Worm (Caenorhabditis elegans) whole organism, young adult: ENCODE measurements around the gene nck-1.

Source experiments
- B0019.2 ChIP-seq: fragments of 200-800 bp; sonication (Bioruptor generic); conservative IDR thresholded peaks from 2 replicates; pipeline ENCODE4 v1.3.6; 2022; ENCODE audit warnings: missing genetic modification reagents, missing genetic modification characterization, missing compliant biosample characterization
- B0035.1 ChIP-seq: sonication (generic microtip); optimal IDR thresholded peaks from 2 replicates; lab custom pipeline; 2016; ENCODE audit warnings: missing genetic modification characterization, mild to moderate bottlenecking, missing compliant biosample characterization, missing genotype, missing genetic modification reagents
- B0261.1 ChIP-seq: sonication (generic microtip); optimal IDR thresholded peaks from 2 replicates; lab custom pipeline; 2016; ENCODE audit warnings: mild to moderate bottlenecking, missing genetic modification characterization, moderate library complexity, missing compliant biosample characterization
- C06A6.2 ChIP-seq: fragments of 200-800 bp; sonication (Bioruptor generic); conservative IDR thresholded peaks from 2 replicates; pipeline ENCODE4 v1.3.6; 2022; ENCODE audit warnings: missing genetic modification characterization, missing compliant biosample characterization
- C17E4.6 ChIP-seq: fragments of 200-800 bp; sonication (Bioruptor generic); IDR thresholded peaks from 2 replicates; pipeline ENCODE4 v1.3.6; 2022; ENCODE audit warnings: missing genetic modification reagents, missing genetic modification characterization, missing compliant biosample characterization
- F10E7.11 ChIP-seq: sonication (generic microtip); optimal IDR thresholded peaks from 2 replicates; lab custom pipeline; 2017; ENCODE audit warnings: mild to moderate bottlenecking, missing genetic modification characterization, moderate library complexity, missing compliant biosample characterization
- F33H1.4 ChIP-seq: fragments of 200-800 bp; sonication (Bioruptor generic); IDR thresholded peaks from 2 replicates; pipeline ENCODE4 v1.3.6; 2022; ENCODE audit warnings: missing genetic modification reagents, missing genetic modification characterization, missing compliant biosample characterization
- F37B4.10 ChIP-seq: fragments of 200-800 bp; sonication (Bioruptor generic); IDR thresholded peaks from 2 replicates; pipeline ENCODE4 v1.3.6; 2022; ENCODE audit warnings: missing genetic modification characterization, missing compliant biosample characterization
- F57A8.1 ChIP-seq: fragments of 200-800 bp; sonication (Bioruptor generic); optimal IDR thresholded peaks from 2 replicates; lab custom pipeline; 2018; ENCODE audit warnings: mild to moderate bottlenecking, missing genetic modification characterization, moderate library complexity, missing compliant biosample characterization
- K11D2.4 ChIP-seq: fragments of 200-800 bp; sonication (Bioruptor generic); IDR thresholded peaks from 2 replicates; pipeline ENCODE4 v1.3.6; 2022; ENCODE audit warnings: missing genetic modification reagents, missing genetic modification characterization, missing compliant biosample characterization
- K12H6.12 ChIP-seq: fragments of 200-800 bp; sonication (Bioruptor generic); optimal IDR thresholded peaks from 2 replicates; lab custom pipeline; 2018; ENCODE audit warnings: mild to moderate bottlenecking, missing genetic modification characterization, missing compliant biosample characterization
- T07F8.4 ChIP-seq: sonication (generic microtip); optimal IDR thresholded peaks from 2 replicates; lab custom pipeline; 2016; ENCODE audit warnings: mild to moderate bottlenecking, missing genetic modification characterization, moderate library complexity, missing compliant biosample characterization
- T26A5.8 ChIP-seq: sonication (generic microtip); optimal IDR thresholded peaks from 2 replicates; lab custom pipeline; 2016; ENCODE audit warnings: missing genetic modification characterization, missing compliant biosample characterization
- Y56A3A.18 ChIP-seq: fragments of 200-800 bp; sonication (Bioruptor generic); IDR thresholded peaks from 2 replicates; pipeline ENCODE4 v1.3.6; 2022; ENCODE audit warnings: missing genetic modification reagents, missing genetic modification characterization, missing compliant biosample characterization
- Y67H2A.10 ChIP-seq: fragments of 200-800 bp; sonication (Bioruptor generic); conservative IDR thresholded peaks from 2 replicates; pipeline ENCODE4 v1.3.6; 2022; ENCODE audit warnings: missing genetic modification reagents, missing genetic modification characterization, missing compliant biosample characterization
- Y95B8A.8 ChIP-seq: fragments of 200-800 bp; sonication (Bioruptor generic); IDR thresholded peaks from 2 replicates; pipeline ENCODE4 v1.3.6; 2022; ENCODE audit warnings: missing genetic modification reagents, missing genetic modification characterization, missing compliant biosample characterization
- ZK185.1 ChIP-seq: sonication (generic microtip); optimal IDR thresholded peaks from 2 replicates; lab custom pipeline; 2016; ENCODE audit warnings: mild to moderate bottlenecking, missing genetic modification characterization, missing compliant biosample characterization; ENCODE audit not compliant: poor library complexity, severe bottlenecking
- attf-3 ChIP-seq: fragments of 200-800 bp; sonication (Bioruptor generic); conservative IDR thresholded peaks from 2 replicates; pipeline ENCODE4 v1.3.6; 2022; ENCODE audit warnings: missing genetic modification reagents, missing genetic modification characterization, missing compliant biosample characterization
- attf-5 ChIP-seq: fragments of 200-800 bp; sonication (Bioruptor generic); optimal IDR thresholded peaks from 2 replicates; lab custom pipeline; 2018; ENCODE audit warnings: mild to moderate bottlenecking, missing genetic modification characterization, missing compliant biosample characterization
- attf-6 ChIP-seq: fragments of 200-800 bp; sonication (Bioruptor generic); IDR thresholded peaks from 2 replicates; pipeline ENCODE4 v1.3.6; 2022; ENCODE audit warnings: missing genetic modification reagents, missing genetic modification characterization, missing compliant biosample characterization
- ccch-3 ChIP-seq: fragments of 200-800 bp; sonication (Bioruptor generic); optimal IDR thresholded peaks from 2 replicates; lab custom pipeline; 2018; ENCODE audit warnings: mild to moderate bottlenecking, missing genetic modification characterization, missing compliant biosample characterization
- ceh-91 ChIP-seq: fragments of 200-800 bp; sonication (Bioruptor generic); IDR thresholded peaks from 2 replicates; pipeline ENCODE4 v1.3.6; 2022; ENCODE audit warnings: missing genetic modification reagents, missing genetic modification characterization, missing compliant biosample characterization
- chd-7 ChIP-seq: sonication (generic microtip); optimal IDR thresholded peaks from 2 replicates; lab custom pipeline; 2016; ENCODE audit warnings: mild to moderate bottlenecking, missing genetic modification characterization, moderate library complexity, missing compliant biosample characterization
- dox-1 ChIP-seq: fragments of 200-800 bp; sonication (Bioruptor generic); IDR thresholded peaks from 2 replicates; pipeline ENCODE4 v1.3.6; 2022; ENCODE audit warnings: missing genetic modification reagents, missing genetic modification characterization, missing compliant biosample characterization
- egrh-3 ChIP-seq: fragments of 200-800 bp; sonication (Bioruptor generic); IDR thresholded peaks from 2 replicates; pipeline ENCODE4 v1.3.6; 2022; ENCODE audit warnings: missing genetic modification reagents, missing genetic modification characterization, missing compliant biosample characterization
- ets-4 ChIP-seq: fragments of 200-800 bp; sonication (Bioruptor generic); optimal IDR thresholded peaks from 2 replicates; lab custom pipeline; 2018; ENCODE audit warnings: mild to moderate bottlenecking, missing genetic modification characterization, missing compliant biosample characterization
- fkh-3 ChIP-seq: sonication (generic microtip); optimal IDR thresholded peaks from 2 replicates; lab custom pipeline; 2016; ENCODE audit warnings: mild to moderate bottlenecking, missing genetic modification characterization, missing compliant biosample characterization
- gei-17 ChIP-seq: fragments of 200-800 bp; sonication (Bioruptor generic); optimal IDR thresholded peaks from 2 replicates; lab custom pipeline; 2018; ENCODE audit warnings: mild to moderate bottlenecking, missing genetic modification characterization, missing compliant biosample characterization
- hmg-1.2 ChIP-seq: fragments of 200-800 bp; sonication (Bioruptor generic); IDR thresholded peaks from 2 replicates; pipeline ENCODE4 v1.3.6; 2022; ENCODE audit warnings: missing genetic modification reagents, missing genetic modification characterization, missing compliant biosample characterization
- hmg-20 ChIP-seq: fragments of 200-800 bp; sonication (Bioruptor generic); IDR thresholded peaks from 2 replicates; pipeline ENCODE4 v1.3.6; 2022; ENCODE audit warnings: missing genetic modification reagents, missing genetic modification characterization, missing compliant biosample characterization
- hrde-1 ChIP-seq: sonication (generic microtip); optimal IDR thresholded peaks from 2 replicates; lab custom pipeline; 2016; ENCODE audit warnings: missing genetic modification characterization, mild to moderate bottlenecking, missing compliant biosample characterization, moderate library complexity, missing genotype, missing genetic modification reagents, borderline replicate concordance
- hsf-1 ChIP-seq: fragments of 200-800 bp; sonication (Bioruptor generic); IDR thresholded peaks from 2 replicates; pipeline ENCODE4 v1.3.6; 2022; ENCODE audit warnings: missing genetic modification reagents, missing genetic modification characterization, missing compliant biosample characterization
- lin-40 ChIP-seq: sonication (generic microtip); optimal IDR thresholded peaks from 2 replicates; lab custom pipeline; 2016; ENCODE audit warnings: missing genetic modification characterization, mild to moderate bottlenecking, missing compliant biosample characterization, missing genotype, missing genetic modification reagents
- madf-3 ChIP-seq: fragments of 200-800 bp; sonication (Bioruptor generic); IDR thresholded peaks from 2 replicates; pipeline ENCODE4 v1.3.6; 2022; ENCODE audit warnings: missing genetic modification reagents, missing genetic modification characterization, missing compliant biosample characterization
- madf-8 ChIP-seq: fragments of 200-800 bp; sonication (Bioruptor generic); conservative IDR thresholded peaks from 2 replicates; pipeline ENCODE4 v1.3.6; 2022; ENCODE audit warnings: missing genetic modification reagents, missing genetic modification characterization, missing compliant biosample characterization
- mcd-1 ChIP-seq: fragments of 200-800 bp; sonication (Bioruptor generic); IDR thresholded peaks from 2 replicates; pipeline ENCODE4 v1.3.6; 2022; ENCODE audit warnings: missing genetic modification reagents, missing genetic modification characterization, missing compliant biosample characterization
- mes-4 ChIP-seq: sonication (generic microtip); optimal IDR thresholded peaks from 2 replicates; lab custom pipeline; 2016; ENCODE audit warnings: missing genotype, missing genetic modification characterization, missing compliant biosample characterization
- mxl-1 ChIP-seq: sonication (generic microtip); optimal IDR thresholded peaks from 2 replicates; lab custom pipeline; 2016; ENCODE audit warnings: missing genetic modification characterization, missing compliant biosample characterization
- nfya-2 ChIP-seq: fragments of 200-800 bp; sonication (Bioruptor generic); IDR thresholded peaks from 2 replicates; pipeline ENCODE4 v1.3.6; 2022; ENCODE audit warnings: missing genetic modification reagents, missing genetic modification characterization, missing compliant biosample characterization
- nfyb-1 ChIP-seq: fragments of 200-800 bp; sonication (Bioruptor generic); IDR thresholded peaks from 2 replicates; pipeline ENCODE4 v1.3.6; 2022; ENCODE audit warnings: missing genetic modification reagents, missing genetic modification characterization, missing compliant biosample characterization
- nhr-120 ChIP-seq: fragments of 200-800 bp; sonication (Bioruptor generic); IDR thresholded peaks from 2 replicates; pipeline ENCODE4 v1.3.6; 2022; ENCODE audit warnings: missing genetic modification characterization, missing compliant biosample characterization
- nhr-90 ChIP-seq: sonication (generic microtip); optimal IDR thresholded peaks from 2 replicates; lab custom pipeline; 2016; ENCODE audit warnings: missing genotype, mild to moderate bottlenecking, missing genetic modification characterization, missing compliant biosample characterization
- pha-4 ChIP-seq: fragments of 150-350 bp; sonication (generic microtip); optimal IDR thresholded peaks from 2 replicates; lab custom pipeline; 2014; ENCODE audit warnings: missing biosample characterization, missing genetic modification reagents, missing genetic modification characterization
- rcor-1 ChIP-seq: fragments of 200-800 bp; sonication (Bioruptor generic); IDR thresholded peaks from 2 replicates; pipeline ENCODE4 v1.3.6; 2022; ENCODE audit warnings: missing genetic modification reagents, missing genetic modification characterization, missing compliant biosample characterization
- snpc-3.4 ChIP-seq: sonication (generic microtip); optimal IDR thresholded peaks from 2 replicates; lab custom pipeline; 2017; ENCODE audit warnings: missing genetic modification characterization, mild to moderate bottlenecking, missing compliant biosample characterization, antibody characterized with exemption, moderate library complexity, missing genotype, missing genetic modification reagents
- tlf-1 ChIP-seq: fragments of 200-800 bp; sonication (Bioruptor generic); optimal IDR thresholded peaks from 2 replicates; lab custom pipeline; 2018; ENCODE audit warnings: mild to moderate bottlenecking, missing genetic modification characterization, missing compliant biosample characterization
- ztf-28 ChIP-seq: fragments of 200-800 bp; sonication (Bioruptor generic); IDR thresholded peaks from 2 replicates; pipeline ENCODE4 v1.3.6; 2022; ENCODE audit warnings: missing genetic modification reagents, missing genetic modification characterization, missing compliant biosample characterization
- ztf-3 ChIP-seq: fragments of 200-800 bp; sonication (Bioruptor generic); optimal IDR thresholded peaks from 2 replicates; lab custom pipeline; 2018; ENCODE audit warnings: mild to moderate bottlenecking, missing genetic modification characterization, missing compliant biosample characterization

Gene nck-1

DNA sequence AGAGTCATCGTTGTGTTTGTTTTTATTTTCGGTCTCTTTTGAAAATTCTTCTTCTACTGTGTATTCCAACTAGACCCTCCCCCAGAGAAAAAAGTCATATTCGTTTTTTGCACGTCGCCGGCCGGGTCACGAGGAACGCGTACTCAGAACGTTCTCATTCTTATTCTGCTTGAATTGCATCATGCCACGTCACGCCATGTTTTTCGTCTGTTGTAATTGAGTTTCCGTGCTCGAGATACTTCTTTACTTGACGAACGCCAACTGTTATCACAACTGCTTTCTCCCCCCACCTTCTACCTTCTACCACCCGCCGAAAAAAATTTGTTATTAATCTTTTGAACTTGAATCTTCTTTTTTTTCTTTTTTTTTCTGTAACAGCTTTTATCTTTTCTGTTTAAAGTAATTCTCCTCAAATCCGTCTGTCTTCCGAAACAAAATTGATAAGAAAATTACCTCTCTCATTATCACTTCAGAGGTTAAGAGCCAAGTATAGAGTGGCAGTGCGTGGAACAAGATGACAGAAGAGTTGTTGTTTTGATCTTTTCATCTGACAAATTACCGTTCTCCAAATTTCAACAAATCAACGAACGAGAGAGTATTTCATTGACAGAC lies 10.5 kb downstream of the nck-1 start (continued):
- TF ChIP-seq tlf-1 (GFP tag; lab: Kevin White, UChicago), result no peak
- TF ChIP-seq rcor-1 (GFP tag; lab: Robert Waterston, UW), result no peak
- TF ChIP-seq Y95B8A.8 (GFP tag; lab: Robert Waterston, UW), result no peak
- TF ChIP-seq fkh-3 (tag; lab: Kevin White, UChicago), result no peak
- no peak for TF ChIP-seq B0035.1
- no peak for TF ChIP-seq F33H1.4 (GFP tag; lab: Robert Waterston, UW)
- TF ChIP-seq snpc-3.4, result no peak
- no peak for TF ChIP-seq hmg-20 (GFP tag; lab: Robert Waterston, UW)
- no peak for TF ChIP-seq F37B4.10
- TF ChIP-seq nhr-120 (GFP tag; lab: Robert Waterston, UW), result no peak
- no peak for TF ChIP-seq ztf-28
- TF ChIP-seq hsf-1, result no peak
- no peak for TF ChIP-seq hrde-1 (tag; lab: Kevin White, UChicago)
- TF ChIP-seq ZK185.1 (tag; lab: Kevin White, UChicago), result peak; percentile 16
- no peak for TF ChIP-seq Y56A3A.18 (GFP tag; lab: Robert Waterston, UW)
- no peak for TF ChIP-seq gei-17
- no peak for TF ChIP-seq C06A6.2 (GFP tag; lab: Robert Waterston, UW)
- peak; percentile 65 for TF ChIP-seq K11D2.4 (GFP tag; lab: Robert Waterston, UW)
- no peak for TF ChIP-seq attf-3 (GFP tag; lab: Robert Waterston, UW)
- TF ChIP-seq B0019.2 (GFP tag; lab: Robert Waterston, UW), result no peak
- TF ChIP-seq K12H6.12, result peak; percentile 14
- no peak for TF ChIP-seq pha-4 (tag; lab: Kevin White, UChicago)
- no peak for TF ChIP-seq B0261.1 (tag; lab: Kevin White, UChicago)

DNA sequence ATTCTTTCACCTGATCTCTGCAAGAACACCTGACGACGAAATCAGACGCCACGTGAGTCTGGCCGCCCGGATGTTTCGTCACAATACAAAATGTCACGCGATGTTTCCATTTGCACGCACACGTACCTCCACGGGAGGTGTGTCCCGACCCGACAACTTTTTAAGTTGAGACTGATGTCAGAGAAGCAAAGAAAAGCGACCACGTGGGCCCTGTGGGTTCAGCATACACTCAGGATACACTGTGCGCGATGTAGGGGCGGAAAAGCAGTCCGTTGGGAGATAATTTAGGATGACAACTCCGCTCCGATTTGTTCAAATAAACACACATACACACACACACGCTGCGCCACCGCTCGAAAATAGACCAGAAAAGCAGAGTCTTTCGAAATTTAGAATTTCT lies 11.0 kb downstream of the nck-1 start:
- no peak for TF ChIP-seq ccch-3
- no peak for TF ChIP-seq F57A8.1
- no peak; the same call in 1 of the 2 replicates for TF ChIP-seq Y67H2A.10 (GFP tag; lab: Robert Waterston, UW)
- peak; percentile 71 for TF ChIP-seq dox-1
- no peak for TF ChIP-seq B0261.1 (tag; lab: Kevin White, UChicago)
- TF ChIP-seq hmg-1.2 (GFP tag; lab: Robert Waterston, UW), result peak; percentile 46
- TF ChIP-seq mxl-1 (tag; lab: Kevin White, UChicago), result peak; percentile 46
- peak; percentile 92 for TF ChIP-seq chd-7 (tag; lab: Kevin White, UChicago)
- TF ChIP-seq T07F8.4 (tag; lab: Kevin White, UChicago), result no peak
- no peak for TF ChIP-seq T26A5.8 (tag; lab: Kevin White, UChicago)
- TF ChIP-seq C17E4.6 (GFP tag; lab: Robert Waterston, UW), result no peak
- TF ChIP-seq mes-4 (tag; lab: Kevin White, UChicago), result no peak
- TF ChIP-seq nfyb-1, result peak; percentile 81
- TF ChIP-seq K11D2.4 (GFP tag; lab: Robert Waterston, UW), result peak; percentile 86
- no peak for TF ChIP-seq ceh-91 (GFP tag; lab: Robert Waterston, UW)
- no peak for TF ChIP-seq madf-8 (GFP tag; lab: Robert Waterston, UW)
- TF ChIP-seq rcor-1 (GFP tag; lab: Robert Waterston, UW), result no peak
- peak; percentile 38 for TF ChIP-seq ets-4 (GFP tag; lab: Kevin White, UChicago)
- no peak for TF ChIP-seq ztf-3
- TF ChIP-seq nfya-2 (GFP tag; lab: Robert Waterston, UW), result no peak
- TF ChIP-seq lin-40, result peak; percentile 41
- TF ChIP-seq fkh-3 (tag; lab: Kevin White, UChicago), result no peak
- peak; percentile 36; the same call in 1 of the 2 replicates for TF ChIP-seq mcd-1 (GFP tag; lab: Robert Waterston, UW)
- TF ChIP-seq B0035.1, result no peak
- no peak for TF ChIP-seq egrh-3 (GFP tag; lab: Robert Waterston, UW)
- 0 out of 2 replicates have a peak, but pooled peaks have one; percentile 15 for TF ChIP-seq madf-3 (GFP tag; lab: Robert Waterston, UW)
- TF ChIP-seq attf-5 (GFP tag; lab: Kevin White, UChicago), result peak; percentile 71
- peak; percentile 41 for TF ChIP-seq nhr-90
- TF ChIP-seq F10E7.11 (tag; lab: Kevin White, UChicago), result no peak
- no peak for TF ChIP-seq attf-6 (GFP tag; lab: Robert Waterston, UW)
